Worm (Caenorhabditis elegans) whole organism, late embryonic: ENCODE data around the gene srh-136.

Experiments used
- C38D4.7 ChIP-seq: fragments of 200-800 bp; sonication (Bioruptor generic); optimal IDR thresholded peaks from 2 replicates; lab custom pipeline; 2018; ENCODE audit warnings: mild to moderate bottlenecking, missing genetic modification characterization, moderate library complexity, missing compliant biosample characterization
- F13H6.1 ChIP-seq: sonication (generic microtip); optimal IDR thresholded peaks from 2 replicates; lab custom pipeline; 2016; ENCODE audit warnings: missing genetic modification characterization, missing compliant biosample characterization
- ceh-14 ChIP-seq: sonication (generic microtip); optimal IDR thresholded peaks from 2 replicates; lab custom pipeline; 2016; ENCODE audit warnings: missing genotype, missing genetic modification characterization, missing compliant biosample characterization
- ceh-18 ChIP-seq: sonication (generic microtip); optimal IDR thresholded peaks from 2 replicates; lab custom pipeline; 2016; ENCODE audit warnings: missing genetic modification characterization, missing compliant biosample characterization
- ceh-19 ChIP-seq: fragments of 200-800 bp; sonication (Bioruptor generic); optimal IDR thresholded peaks from 2 replicates; lab custom pipeline; 2018; ENCODE audit warnings: mild to moderate bottlenecking, missing genetic modification characterization, missing compliant biosample characterization
- ceh-2 ChIP-seq: sonication (generic microtip); optimal IDR thresholded peaks from 2 replicates; lab custom pipeline; 2016; ENCODE audit warnings: missing genotype, missing genetic modification characterization, missing compliant biosample characterization
- ceh-30 ChIP-seq: fragments of 150-350 bp; optimal IDR thresholded peaks from 2 replicates; lab custom pipeline; 2014; ENCODE audit warnings: missing biosample characterization, missing genetic modification characterization
- ceh-34 ChIP-seq: sonication (generic microtip); optimal IDR thresholded peaks from 2 replicates; lab custom pipeline; 2016; ENCODE audit warnings: mild to moderate bottlenecking, missing genetic modification characterization, missing compliant biosample characterization
- ceh-45 ChIP-seq: fragments of 200-800 bp; sonication (Bioruptor generic); IDR thresholded peaks from 2 replicates; pipeline ENCODE4 v1.3.6; 2022; ENCODE audit warnings: missing genetic modification reagents, missing genetic modification characterization, missing compliant biosample characterization
- ceh-9 ChIP-seq: sonication (generic microtip); optimal IDR thresholded peaks from 2 replicates; lab custom pipeline; 2016; ENCODE audit warnings: mild to moderate bottlenecking, missing genetic modification characterization, inconsistent platforms, missing compliant biosample characterization
- dve-1 ChIP-seq: sonication (generic microtip); optimal IDR thresholded peaks from 2 replicates; lab custom pipeline; 2017; ENCODE audit warnings: antibody characterized with exemption, mild to moderate bottlenecking, missing genetic modification characterization, missing compliant biosample characterization
- elt-2 ChIP-seq: sonication (generic microtip); optimal IDR thresholded peaks from 2 replicates; lab custom pipeline; 2016; ENCODE audit warnings: missing genetic modification reagents, missing genetic modification characterization, missing compliant biosample characterization
- ets-4 ChIP-seq: sonication (generic microtip); optimal IDR thresholded peaks from 2 replicates; lab custom pipeline; 2016; ENCODE audit warnings: missing genetic modification characterization, missing compliant biosample characterization
- fax-1 ChIP-seq: sonication (generic microtip); optimal IDR thresholded peaks from 2 replicates; lab custom pipeline; 2016; ENCODE audit warnings: missing genotype, missing genetic modification characterization, missing compliant biosample characterization
- fkh-10 ChIP-seq: fragments of 150-350 bp; optimal IDR thresholded peaks from 2 replicates; lab custom pipeline; 2014; ENCODE audit warnings: missing biosample characterization, missing genetic modification reagents, missing genetic modification characterization
- hlh-13 ChIP-seq: fragments of 200-800 bp; sonication (Bioruptor generic); optimal IDR thresholded peaks from 2 replicates; lab custom pipeline; 2018; ENCODE audit warnings: mild to moderate bottlenecking, missing genetic modification characterization, missing compliant biosample characterization
- hlh-8 ChIP-seq: sonication (generic microtip); optimal IDR thresholded peaks from 2 replicates; lab custom pipeline; 2016; ENCODE audit warnings: missing genotype, missing genetic modification characterization, missing compliant biosample characterization
- lim-6 ChIP-seq: sonication (generic microtip); optimal IDR thresholded peaks from 2 replicates; lab custom pipeline; 2016; ENCODE audit warnings: missing genetic modification characterization, missing compliant biosample characterization
- nhr-11 ChIP-seq: fragments of 150-350 bp; optimal IDR thresholded peaks from 2 replicates; lab custom pipeline; 2014; ENCODE audit warnings: missing biosample characterization, missing genetic modification characterization
- nhr-232 ChIP-seq: sonication (generic microtip); optimal IDR thresholded peaks from 2 replicates; lab custom pipeline; 2016; ENCODE audit warnings: missing genetic modification characterization, missing compliant biosample characterization
- pag-3 ChIP-seq: sonication (generic microtip); optimal IDR thresholded peaks from 2 replicates; lab custom pipeline; 2016; ENCODE audit warnings: missing compliant biosample characterization, missing genetic modification characterization, borderline replicate concordance
- pax-1 ChIP-seq: fragments of 150-350 bp; optimal IDR thresholded peaks from 2 replicates; lab custom pipeline; 2014; ENCODE audit warnings: missing biosample characterization, missing genetic modification characterization
- pha-4 ChIP-seq: fragments of 150-350 bp; optimal IDR thresholded peaks from 2 replicates; lab custom pipeline; 2018; ENCODE audit warnings: missing biosample characterization, missing genetic modification reagents, missing genetic modification characterization
- pros-1 ChIP-seq: fragments of 150-350 bp; optimal IDR thresholded peaks from 2 replicates; lab custom pipeline; 2014; ENCODE audit warnings: missing biosample characterization, missing genetic modification reagents, missing genetic modification characterization
- ref-2 ChIP-seq: sonication (generic microtip); optimal IDR thresholded peaks from 2 replicates; lab custom pipeline; 2016; ENCODE audit warnings: missing genetic modification characterization, missing compliant biosample characterization
- sox-2 ChIP-seq: fragments of 200-800 bp; sonication (Bioruptor generic); IDR thresholded peaks from 2 replicates; pipeline ENCODE4 v1.3.6; 2022; ENCODE audit warnings: missing genetic modification reagents, missing genetic modification characterization, missing compliant biosample characterization
- syd-9 ChIP-seq: sonication (generic microtip); optimal IDR thresholded peaks from 2 replicates; lab custom pipeline; 2016; ENCODE audit warnings: mild to moderate bottlenecking, missing genetic modification characterization, moderate library complexity, missing compliant biosample characterization
- tbx-7 ChIP-seq: sonication (generic microtip); optimal IDR thresholded peaks from 2 replicates; lab custom pipeline; 2016; ENCODE audit warnings: missing genotype, missing genetic modification characterization, missing compliant biosample characterization
- ttx-3 ChIP-seq: sonication (generic microtip); optimal IDR thresholded peaks from 2 replicates; lab custom pipeline; 2016; ENCODE audit warnings: missing genetic modification reagents, missing genetic modification characterization, missing compliant biosample characterization
- ztf-16 ChIP-seq: sonication (generic microtip); optimal IDR thresholded peaks from 2 replicates; lab custom pipeline; 2017; ENCODE audit warnings: missing genetic modification characterization, missing compliant biosample characterization

The srh-136 gene

ce11 chrV:16460866-16461265, 36.5 kb downstream of the srh-136 start, which contains the start of gene srh-142:
Gene srh-142 (minus strand): TSS chrV:16460966.
- no peak for TF ChIP-seq sox-2 (GFP tag; lab: Robert Waterston, UW)
- no peak for TF ChIP-seq pag-3 (tag; lab: Kevin White, UChicago)
- TF ChIP-seq hlh-8 (tag; lab: Kevin White, UChicago) = no peak
- TF ChIP-seq ceh-19 (GFP tag; lab: Kevin White, UChicago) = no peak

- TF ChIP-seq lim-6 (tag; lab: Kevin White, UChicago) (no peak), F13H6.1 (tag; lab: Kevin White, UChicago) (no peak), ets-4 (tag; lab: Kevin White, UChicago) (no peak), pros-1 (no peak), ceh-30 (no peak), tbx-7 (no peak), ceh-14 (tag; lab: Kevin White, UChicago) (no peak), fkh-10 (GFP tag; lab: Kevin White, UChicago) (no peak), pag-3 (tag; lab: Kevin White, UChicago) (no peak), ceh-2 (tag; lab: Kevin White, UChicago) (no peak), pha-4 (tag; lab: Kevin White, UChicago) (no peak)
Measured at ce11 chrV:16459377-16459776, 38.0 kb downstream of the srh-136 start.

- TF ChIP-seq hlh-13 (GFP tag; lab: Kevin White, UChicago) (no peak), ceh-14 (tag; lab: Kevin White, UChicago) (no peak), ceh-18 (tag; lab: Kevin White, UChicago) (no peak), pag-3 (tag; lab: Kevin White, UChicago) (no peak), ttx-3 (no peak), ztf-16 (tag; lab: Kevin White, UChicago) (no peak), F13H6.1 (tag; lab: Kevin White, UChicago) (no peak), nhr-11 (no peak), ref-2 (no peak), pax-1 (tag; lab: Kevin White, UChicago) (no peak), ceh-34 (tag; lab: Kevin White, UChicago) (no peak), fax-1 (no peak), sox-2 (GFP tag; lab: Robert Waterston, UW) (no peak), ceh-45 (GFP tag; lab: Robert Waterston, UW) (no peak), elt-2 (tag; lab: Kevin White, UChicago) (no peak)
Measured at ce11 chrV:16458714-16459113, 38.7 kb downstream of the srh-136 start, which contains the start of gene str-15. Gene str-15 (minus strand): TSS chrV:16458814.

ce11 chrV:16455065-16455464, 42.3 kb downstream of the srh-136 start, which contains the start of gene str-14:
Gene str-14 (minus strand): TSS chrV:16455165.
- TF ChIP-seq elt-2 (tag; lab: Kevin White, UChicago) = no peak
- TF ChIP-seq pha-4 (tag; lab: Kevin White, UChicago) = no peak
- no peak for TF ChIP-seq sox-2 (GFP tag; lab: Robert Waterston, UW)
- no peak for TF ChIP-seq F13H6.1 (tag; lab: Kevin White, UChicago)
- TF ChIP-seq syd-9 (tag; lab: Kevin White, UChicago) = no peak
- no peak for TF ChIP-seq C38D4.7
- TF ChIP-seq ceh-30 = no peak
- TF ChIP-seq pag-3 (tag; lab: Kevin White, UChicago) = no peak
- TF ChIP-seq ref-2 = no peak

- TF ChIP-seq nhr-232 (tag; lab: Kevin White, UChicago) (no peak), C38D4.7 (no peak), syd-9 (tag; lab: Kevin White, UChicago) (no peak), ceh-9 (no peak)
Measured at ce11 chrV:16447735-16448134, 49.7 kb downstream of the srh-136 start, which contains the start of gene T08G3.13. Gene T08G3.13 (plus strand): TSS chrV:16448035.

ce11 chrV:16446191-16446590, 51.2 kb downstream of the srh-136 start:
- no peak for TF ChIP-seq pax-1 (tag; lab: Kevin White, UChicago)
- peak; percentile 70 for TF ChIP-seq dve-1
- TF ChIP-seq C38D4.7 = no peak
- no peak for TF ChIP-seq ceh-9
- TF ChIP-seq ceh-18 (tag; lab: Kevin White, UChicago) = no peak
